Fruit fly (Drosophila melanogaster) whole organism, embryonic: ENCODE measurements around the gene Syt1.

ENCODE experiments used
- ATbp ChIP-seq: fragments of 200-800 bp; sonication (Bioruptor generic); optimal IDR thresholded peaks from 2 replicates; lab custom pipeline; 2017; ENCODE audit warnings: missing biosample characterization, mild to moderate bottlenecking, missing genetic modification characterization, missing genetic modification reagents
- Bdp1 ChIP-seq: fragments of 200-800 bp; sonication (Bioruptor generic); optimal IDR thresholded peaks from 3 replicates; lab custom pipeline; 2016; ENCODE audit warnings: missing biosample characterization, missing genetic modification characterization
- C15 ChIP-seq: fragments of 200-800 bp; sonication (Bioruptor generic); IDR thresholded peaks from 3 replicates; pipeline ENCODE4 v1.3.6; 2022; ENCODE audit warnings: missing biosample characterization, missing genetic modification characterization
- CG10462 ChIP-seq: fragments of 200-800 bp; sonication (Bioruptor generic); optimal IDR thresholded peaks from 2 replicates; lab custom pipeline; 2016; ENCODE audit warnings: missing biosample characterization, missing genetic modification characterization
- CG11723 ChIP-seq: fragments of 200-800 bp; sonication (Bioruptor generic); optimal IDR thresholded peaks from 2 replicates; lab custom pipeline; 2017; ENCODE audit warnings: missing biosample characterization, mild to moderate bottlenecking, missing genetic modification characterization
- CG12104 ChIP-seq: fragments of 200-800 bp; sonication (Bioruptor generic); optimal IDR thresholded peaks from 3 replicates; lab custom pipeline; 2016; ENCODE audit warnings: missing biosample characterization, missing genetic modification characterization
- CG12236 ChIP-seq: fragments of 200-800 bp; sonication (Bioruptor generic); optimal IDR thresholded peaks from 2 replicates; lab custom pipeline; 2016; ENCODE audit warnings: missing biosample characterization, missing genetic modification characterization
- CG13287 ChIP-seq: fragments of 200-800 bp; sonication (Bioruptor generic); IDR thresholded peaks from 2 replicates; pipeline ENCODE4 v1.3.6; 2022; ENCODE audit warnings: missing biosample characterization, missing genetic modification characterization; ENCODE audit not compliant: partially characterized antibody
- CG13424 ChIP-seq: fragments of 200-800 bp; sonication (Bioruptor generic); optimal IDR thresholded peaks from 2 replicates; lab custom pipeline; 2019; ENCODE audit warnings: missing biosample characterization, mild to moderate bottlenecking, missing genetic modification characterization, moderate library complexity
- CG13775 ChIP-seq: fragments of 200-800 bp; sonication (Bioruptor generic); optimal IDR thresholded peaks from 3 replicates; lab custom pipeline; 2017; ENCODE audit warnings: missing biosample characterization, mild to moderate bottlenecking, missing genetic modification characterization
- CG13894 ChIP-seq: fragments of 200-800 bp; sonication (Bioruptor generic); optimal IDR thresholded peaks from 3 replicates; lab custom pipeline; 2018; ENCODE audit warnings: missing biosample characterization, mild to moderate bottlenecking, missing genetic modification characterization, moderate library complexity
- CG16863 ChIP-seq: fragments of 200-800 bp; sonication (Bioruptor generic); optimal IDR thresholded peaks from 3 replicates; lab custom pipeline; 2016; ENCODE audit warnings: missing biosample characterization, missing genetic modification characterization
- CG17385 ChIP-seq: fragments of 200-800 bp; sonication (Bioruptor generic); optimal IDR thresholded peaks from 3 replicates; lab custom pipeline; 2018; ENCODE audit warnings: missing biosample characterization, mild to moderate bottlenecking, missing genetic modification characterization
- CG17802 ChIP-seq: fragments of 200-800 bp; sonication (Bioruptor generic); optimal IDR thresholded peaks from 2 replicates; lab custom pipeline; 2018; ENCODE audit warnings: missing biosample characterization, mild to moderate bottlenecking, missing genetic modification characterization, moderate library complexity
- CG17829 ChIP-seq: fragments of 200-800 bp; optimal IDR thresholded peaks from 2 replicates; lab custom pipeline; 2019; ENCODE audit warnings: missing biosample characterization, mild to moderate bottlenecking, missing genetic modification characterization, moderate library complexity
- CG1832 ChIP-seq: fragments of 200-800 bp; sonication (Bioruptor generic); optimal IDR thresholded peaks from 2 replicates; lab custom pipeline; 2017; ENCODE audit warnings: missing biosample characterization, mild to moderate bottlenecking, missing genetic modification characterization, inconsistent platforms
- CG2116 ChIP-seq: fragments of 200-800 bp; sonication (Bioruptor generic); optimal IDR thresholded peaks from 3 replicates; lab custom pipeline; 2018; ENCODE audit warnings: missing biosample characterization, mild to moderate bottlenecking, missing genetic modification characterization
- CG3407 ChIP-seq: fragments of 200-800 bp; sonication (Bioruptor generic); optimal IDR thresholded peaks from 2 replicates; lab custom pipeline; 2018; ENCODE audit warnings: missing biosample characterization, mild to moderate bottlenecking, missing genetic modification characterization
- CG3995 ChIP-seq: fragments of 200-800 bp; sonication (Bioruptor generic); optimal IDR thresholded peaks from 3 replicates; lab custom pipeline; 2016; ENCODE audit warnings: missing biosample characterization, missing genetic modification characterization
- CG4854 ChIP-seq: fragments of 200-800 bp; sonication (Bioruptor generic); optimal IDR thresholded peaks from 2 replicates; lab custom pipeline; 2016; ENCODE audit warnings: missing biosample characterization, missing genetic modification characterization, inconsistent platforms
- CG6791 ChIP-seq: fragments of 200-800 bp; sonication (Bioruptor generic); IDR thresholded peaks from 3 replicates; pipeline ENCODE4 v1.3.6; 2022; ENCODE audit warnings: missing biosample characterization, missing genetic modification characterization; ENCODE audit not compliant: partially characterized antibody
- CG6854 ChIP-seq: fragments of 200-800 bp; sonication (Bioruptor generic); optimal IDR thresholded peaks from 3 replicates; lab custom pipeline; 2017; ENCODE audit warnings: missing biosample characterization, mild to moderate bottlenecking, missing genetic modification characterization
- CG7271 ChIP-seq: fragments of 200-800 bp; sonication (Bioruptor generic); optimal IDR thresholded peaks from 2 replicates; lab custom pipeline; 2018; ENCODE audit warnings: missing biosample characterization, mild to moderate bottlenecking, missing genetic modification characterization, moderate library complexity
- CG7786 ChIP-seq: fragments of 200-800 bp; sonication (Bioruptor generic); optimal IDR thresholded peaks from 2 replicates; lab custom pipeline; 2016; ENCODE audit warnings: missing biosample characterization, missing genetic modification characterization
- CG8281 ChIP-seq: fragments of 200-800 bp; sonication (Bioruptor generic); optimal IDR thresholded peaks from 2 replicates; lab custom pipeline; 2018; ENCODE audit warnings: missing biosample characterization, mild to moderate bottlenecking, missing genetic modification characterization, moderate library complexity
- CG9876 ChIP-seq: fragments of 200-800 bp; sonication (Bioruptor generic); optimal IDR thresholded peaks from 2 replicates; lab custom pipeline; 2016; ENCODE audit warnings: missing biosample characterization, missing genetic modification characterization
- CTCF ChIP-seq: fragments of 200-800 bp; sonication (Bioruptor generic); optimal IDR thresholded peaks from 2 replicates; lab custom pipeline; 2017; ENCODE audit warnings: missing biosample characterization, mild to moderate bottlenecking, missing genetic modification characterization, moderate library complexity
- Chrac-16 ChIP-seq: fragments of 200-800 bp; sonication (Bioruptor generic); optimal IDR thresholded peaks from 3 replicates; lab custom pipeline; 2016; ENCODE audit warnings: missing biosample characterization, missing genetic modification characterization
- Ets97D ChIP-seq: fragments of 200-800 bp; sonication (Bioruptor generic); optimal IDR thresholded peaks from 3 replicates; lab custom pipeline; 2016; ENCODE audit warnings: missing biosample characterization, missing genetic modification characterization
- HmgZ ChIP-seq: fragments of 200-800 bp; sonication (Bioruptor generic); optimal IDR thresholded peaks from 2 replicates; lab custom pipeline; 2018; ENCODE audit warnings: missing biosample characterization, mild to moderate bottlenecking, missing genetic modification characterization
- Lim3 ChIP-seq: fragments of 200-800 bp; sonication (Bioruptor generic); IDR thresholded peaks from 2 replicates; pipeline ENCODE4 v1.3.6; 2022; ENCODE audit warnings: missing biosample characterization, missing genetic modification characterization
- Mes4 ChIP-seq: fragments of 200-800 bp; sonication (Bioruptor generic); optimal IDR thresholded peaks from 2 replicates; lab custom pipeline; 2016; ENCODE audit warnings: missing biosample characterization, missing genetic modification characterization
- NK7.1 ChIP-seq: fragments of 200-800 bp; sonication (Bioruptor generic); optimal IDR thresholded peaks from 3 replicates; lab custom pipeline; 2016; ENCODE audit warnings: missing biosample characterization, missing genetic modification characterization
- Rfx ChIP-seq: fragments of 200-800 bp; sonication (Bioruptor generic); IDR thresholded peaks from 2 replicates; pipeline ENCODE4 v1.3.6; 2022; ENCODE audit warnings: missing biosample characterization, missing genetic modification characterization
- Tbp ChIP-seq: fragments of >200 bp; optimal IDR thresholded peaks from 2 replicates; lab custom pipeline; 2018; ENCODE audit warnings: missing biosample characterization, missing genetic modification characterization
- ara ChIP-seq: fragments of 200-800 bp; sonication (Bioruptor generic); IDR thresholded peaks from 2 replicates; pipeline ENCODE4 v1.3.6; 2022; ENCODE audit warnings: missing biosample characterization, missing genetic modification characterization
- cad ChIP-seq: fragments of >200 bp; optimal IDR thresholded peaks from 2 replicates; lab custom pipeline; 2017; ENCODE audit warnings: missing biosample characterization, missing genetic modification characterization
- corto ChIP-seq: fragments of 200-800 bp; sonication (Bioruptor generic); optimal IDR thresholded peaks from 2 replicates; lab custom pipeline; 2016; ENCODE audit warnings: missing biosample characterization, mild to moderate bottlenecking, missing genetic modification characterization, moderate library complexity
- croc ChIP-seq: fragments of 200-800 bp; sonication (Bioruptor generic); conservative IDR thresholded peaks from 3 replicates; pipeline ENCODE4 v1.3.6; 2022; ENCODE audit warnings: missing biosample characterization, missing genetic modification characterization
- dati ChIP-seq: fragments of 200-800 bp; sonication (Bioruptor generic); IDR thresholded peaks from 2 replicates; pipeline ENCODE4 v1.3.6; 2022; ENCODE audit warnings: missing biosample characterization, missing genetic modification characterization
- emc ChIP-seq: fragments of 200-800 bp; sonication (Bioruptor generic); optimal IDR thresholded peaks from 2 replicates; lab custom pipeline; 2016; ENCODE audit warnings: missing biosample characterization, missing genetic modification characterization
- fru ChIP-seq: fragments of >200 bp; optimal IDR thresholded peaks from 2 replicates; lab custom pipeline; 2017
- hkb ChIP-seq, 2 experiments: fragments of 200-800 bp in 1 of 2; fragments of >200 bp in 1 of 2; sonication (Bioruptor generic) in 1 of 2; IDR thresholded peaks in 1 of 2; optimal IDR thresholded peaks in 1 of 2; 2 replicates each; pipeline versions ENCODE4 v1.3.6 to Lab custom; 2017 to 2022; ENCODE audit warnings: missing biosample characterization in 1 of 2, missing genetic modification characterization in 1 of 2
- org-1 ChIP-seq: fragments of 200-800 bp; sonication (Bioruptor generic); optimal IDR thresholded peaks from 2 replicates; lab custom pipeline; 2017; ENCODE audit warnings: missing biosample characterization, missing genetic modification characterization
- peb ChIP-seq: fragments of 200-800 bp; sonication (Bioruptor generic); IDR thresholded peaks from 2 replicates; pipeline ENCODE4 v1.3.6; 2022; ENCODE audit warnings: missing biosample characterization, missing genetic modification characterization
- pnt ChIP-seq: fragments of 200-800 bp; sonication (Bioruptor generic); optimal IDR thresholded peaks from 3 replicates; lab custom pipeline; 2016; ENCODE audit warnings: missing biosample characterization, missing genetic modification characterization
- pzg ChIP-seq: fragments of 200-800 bp; sonication (Bioruptor generic); optimal IDR thresholded peaks from 3 replicates; lab custom pipeline; 2018; ENCODE audit warnings: missing biosample characterization, mild to moderate bottlenecking, missing genetic modification characterization, moderate library complexity
- schlank ChIP-seq: fragments of 200-800 bp; sonication (Bioruptor generic); optimal IDR thresholded peaks from 2 replicates; lab custom pipeline; 2018; ENCODE audit warnings: missing biosample characterization, mild to moderate bottlenecking, missing genetic modification characterization
- wek ChIP-seq: fragments of 200-800 bp; sonication (Bioruptor generic); optimal IDR thresholded peaks from 3 replicates; lab custom pipeline; 2018; ENCODE audit warnings: missing biosample characterization, mild to moderate bottlenecking, missing genetic modification characterization, moderate library complexity
- zen2 ChIP-seq: fragments of 200-800 bp; sonication (Bioruptor generic); IDR thresholded peaks from 3 replicates; pipeline ENCODE4 v1.3.6; 2022; ENCODE audit warnings: missing biosample characterization, missing genetic modification characterization; ENCODE audit not compliant: partially characterized antibody
- zfh2 ChIP-seq: fragments of 200-800 bp; sonication (Bioruptor generic); optimal IDR thresholded peaks from 2 replicates; lab custom pipeline; 2016; ENCODE audit warnings: missing biosample characterization, missing genetic modification characterization

Gene Syt1

dm6 chr2L:2830341-2830800 lies 30.6 kb upstream of the Syt1 start (continued):
- peak; percentile 36 for TF ChIP-seq pnt
- TF ChIP-seq CG12104 (GFP tag; lab: Kevin White, UChicago) = peak; percentile 91
- peak; percentile 86 for TF ChIP-seq croc (GFP tag; lab: Robert Waterston, UW)
- peak; percentile 85 for TF ChIP-seq CG6854 (GFP tag; lab: Kevin White, UChicago)
- peak; percentile 51 for TF ChIP-seq HmgZ (tag; lab: Kevin White, UChicago)
- TF ChIP-seq CG9876 (GFP tag; lab: Kevin White, UChicago) = no peak
- TF ChIP-seq CG1832 (GFP tag; lab: Kevin White, UChicago) = no peak
- peak; percentile 8 for TF ChIP-seq CG13894 (tag; lab: Kevin White, UChicago)
- TF ChIP-seq ATbp (GFP tag; lab: Kevin White, UChicago) = peak; percentile 87
- peak; percentile 95 for TF ChIP-seq CG13424
- TF ChIP-seq CG3407 = peak; percentile 81
- peak; percentile 52 for TF ChIP-seq zfh2 (GFP tag; lab: Kevin White, UChicago)
- peak; percentile 92 for TF ChIP-seq CG13775 (GFP tag; lab: Kevin White, UChicago)
- peak; percentile 20 for TF ChIP-seq CG12236 (GFP tag; lab: Kevin White, UChicago)
- TF ChIP-seq fru = no peak
- TF ChIP-seq Lim3 (GFP tag; lab: Robert Waterston, UW) = no peak
- TF ChIP-seq CG16863 (GFP tag; lab: Kevin White, UChicago) = peak; percentile 30
- TF ChIP-seq CG4854 (GFP tag; lab: Kevin White, UChicago) = peak; percentile 76
- peak; percentile 64 for TF ChIP-seq peb (GFP tag; lab: Robert Waterston, UW)
- peak; percentile 27 for TF ChIP-seq CG17802 (tag; lab: Kevin White, UChicago)
- no peak for TF ChIP-seq pzg
- TF ChIP-seq ara (GFP tag; lab: Robert Waterston, UW) = peak; percentile 70
- TF ChIP-seq CG6791 = no peak
- peak; percentile 69 for TF ChIP-seq CG8281 (tag; lab: Kevin White, UChicago)
- TF ChIP-seq Tbp (GFP tag; lab: Kevin White, UChicago) = no peak
- TF ChIP-seq cad (GFP tag; lab: Kevin White, UChicago) = no peak
- no peak for TF ChIP-seq Ets97D (GFP tag; lab: Kevin White, UChicago)
- peak; percentile 45 for TF ChIP-seq CTCF
- TF ChIP-seq NK7.1 = peak; percentile 5
- TF ChIP-seq CG7786 (GFP tag; lab: Kevin White, UChicago) = peak; percentile 31
- no peak for TF ChIP-seq hkb (optimal IDR thresholded peaks at IDR 0.05; lab: Kevin White, UChicago)
- peak; percentile 86 for TF ChIP-seq hkb (GFP tag; IDR thresholded peaks at IDR 0.05; lab: Robert Waterston, UW)
- TF ChIP-seq Rfx (GFP tag; lab: Robert Waterston, UW) = peak; percentile 66
- no peak for TF ChIP-seq Mes4 (GFP tag; lab: Kevin White, UChicago)
- TF ChIP-seq dati (GFP tag; lab: Robert Waterston, UW) = 0 out of 2 replicates have a peak, but pooled peaks have one; percentile 3
- no peak for TF ChIP-seq CG7271 (tag; lab: Kevin White, UChicago)
- TF ChIP-seq CG2116 = peak; percentile 62
- peak; percentile 93 for TF ChIP-seq CG17829 (tag; lab: Kevin White, UChicago)
- peak; percentile 68 for TF ChIP-seq corto (GFP tag; lab: Kevin White, UChicago)
- peak; percentile 38 for TF ChIP-seq Bdp1 (GFP tag; lab: Kevin White, UChicago)
- TF ChIP-seq CG17385 (GFP tag; lab: Kevin White, UChicago) = peak; percentile 88
- TF ChIP-seq CG10462 (GFP tag; lab: Kevin White, UChicago) = peak; percentile 65
- TF ChIP-seq CG11723 (GFP tag; lab: Kevin White, UChicago) = peak; percentile 90
- no peak for TF ChIP-seq CG13287 (GFP tag; lab: Robert Waterston, UW)
- TF ChIP-seq wek = no peak
- peak; percentile 62; the same call in 1 of the 3 replicates for TF ChIP-seq C15 (GFP tag; lab: Robert Waterston, UW)
- TF ChIP-seq zen2 (GFP tag; lab: Robert Waterston, UW) = no peak
- peak; percentile 80 for TF ChIP-seq org-1 (GFP tag; lab: Kevin White, UChicago)
- no peak for TF ChIP-seq emc
- peak; percentile 49 for TF ChIP-seq schlank (tag; lab: Kevin White, UChicago)
- TF ChIP-seq CG3995 = peak; percentile 33
- peak; percentile 77 for TF ChIP-seq Chrac-16 (GFP tag; lab: Kevin White, UChicago)
